Comparison of ENCODE assay signal across 6 fruit fly cellular contexts in genomic region chrX:2012121-2012452, dm6.
TF ChIP-seq lines count a peak whose summit lies in the region.

No protein-coding gene starts in this region.

- TF ChIP-seq CTCF in whole organism, embryonic (GFP tag; optimal IDR thresholded peaks at IDR 0.05; lab: Kevin White, UChicago): no peak

TF ChIP-seq in whole organism, 6 proteins besides CTCF, POLR2A, EP300 and RAD21:
- peak; percentile 11 for TF ChIP-seq Dll (optimal IDR thresholded peaks at IDR 0.05; lab: Kevin White, UChicago)
- no peak for TF ChIP-seq EcR (GFP tag; optimal IDR thresholded peaks at IDR 0.05; lab: Kevin White, UChicago)
- no peak for TF ChIP-seq CG8478 (optimal IDR thresholded peaks at IDR 0.05; lab: Kevin White, UChicago)
- no peak for TF ChIP-seq pan (optimal IDR thresholded peaks at IDR 0.05; lab: Kevin White, UChicago)

TF ChIP-seq in whole organism, adult, 20 proteins besides CTCF, POLR2A, EP300 and RAD21:
- TF ChIP-seq tj (GFP tag; optimal IDR thresholded peaks at IDR 0.05; lab: Kevin White, UChicago) (peak; percentile 10), toe (GFP tag; optimal IDR thresholded peaks at IDR 0.05; lab: Kevin White, UChicago) (no peak), Hr96 (GFP tag; optimal IDR thresholded peaks at IDR 0.05; lab: Kevin White, UChicago) (peak; percentile 71)

TF ChIP-seq in whole organism, embryonic, 481 proteins besides CTCF, POLR2A, EP300 and RAD21 (continues in another document):
- TF ChIP-seq CG12104 (GFP tag; optimal IDR thresholded peaks at IDR 0.05; lab: Kevin White, UChicago) (no peak), pros (GFP tag; optimal IDR thresholded peaks at IDR 0.05; lab: Kevin White, UChicago) (peak; percentile 34), ara (GFP tag; IDR thresholded peaks at IDR 0.05; lab: Robert Waterston, UW) (no peak), CG2202 (tag; optimal IDR thresholded peaks at IDR 0.05; lab: Kevin White, UChicago) (no peak), CG10543 (GFP tag; optimal IDR thresholded peaks at IDR 0.05; lab: Kevin White, UChicago) (no peak), CG1647 (GFP tag; optimal IDR thresholded peaks at IDR 0.05; lab: Kevin White, UChicago) (no peak), CG3995 (GFP tag; optimal IDR thresholded peaks at IDR 0.05; lab: Kevin White, UChicago) (no peak), gsb (GFP tag; IDR thresholded peaks at IDR 0.05; lab: Robert Waterston, UW) (no peak), CG2199 (GFP tag; IDR thresholded peaks at IDR 0.05; lab: Robert Waterston, UW) (no peak), hbn (GFP tag; IDR thresholded peaks at IDR 0.05; lab: Robert Waterston, UW; ENCODE audit: partially characterized antibody) (no peak), croc (GFP tag; conservative IDR thresholded peaks at IDR 0.05; lab: Robert Waterston, UW) (no peak), CG12236 (GFP tag; optimal IDR thresholded peaks at IDR 0.05; lab: Kevin White, UChicago) (no peak), CG1602 (GFP tag; optimal IDR thresholded peaks at IDR 0.05; lab: Kevin White, UChicago) (no peak), ind (GFP tag; optimal IDR thresholded peaks at IDR 0.05; lab: Kevin White, UChicago) (no peak), org-1 (GFP tag; optimal IDR thresholded peaks at IDR 0.05; lab: Kevin White, UChicago) (no peak), tap (tag; optimal IDR thresholded peaks at IDR 0.05; lab: Kevin White, UChicago) (no peak), E2f2 (GFP tag; IDR thresholded peaks at IDR 0.05; lab: Robert Waterston, UW) (no peak), esg (GFP tag; conservative IDR thresholded peaks at IDR 0.05; lab: Robert Waterston, UW) (no peak), pzg (GFP tag; optimal IDR thresholded peaks at IDR 0.05; lab: Kevin White, UChicago) (no peak), Dip3 (GFP tag; optimal IDR thresholded peaks at IDR 0.05; lab: Kevin White, UChicago) (no peak), kay (GFP tag; optimal IDR thresholded peaks at IDR 0.05; lab: Kevin White, UChicago) (no peak), CG6683 (GFP tag; optimal IDR thresholded peaks at IDR 0.05; lab: Kevin White, UChicago) (no peak)

TF ChIP-seq in whole organism, prepupa, 60 proteins besides CTCF, POLR2A, EP300 and RAD21:
- TF ChIP-seq Met (GFP tag; optimal IDR thresholded peaks at IDR 0.05; lab: Kevin White, UChicago) (no peak), CG8119 (GFP tag; IDR thresholded peaks at IDR 0.05; lab: Robert Waterston, UW) (peak; percentile 36; the same call in 1 of the 3 replicates), CG10631 (GFP tag; optimal IDR thresholded peaks at IDR 0.05; lab: Kevin White, UChicago) (no peak), CG6163 (GFP tag; IDR thresholded peaks at IDR 0.05; lab: Robert Waterston, UW) (peak; percentile 60), Eip78C (GFP tag; lab: Kevin White, UChicago) (peak; percentile 1), ss (GFP tag; optimal IDR thresholded peaks at IDR 0.05; lab: Kevin White, UChicago) (peak in 1 of 2 experiments; percentile 28), CG6276 (GFP tag; optimal IDR thresholded peaks at IDR 0.05; lab: Kevin White, UChicago) (no peak)

TF ChIP-seq in whole organism, pupa, 21 proteins besides CTCF, POLR2A, EP300 and RAD21:
- TF ChIP-seq rn (GFP tag; IDR thresholded peaks at IDR 0.05; lab: Robert Waterston, UW) (no peak), CG12605 (GFP tag; IDR thresholded peaks at IDR 0.05; lab: Robert Waterston, UW) (peak; percentile 22; the same call in 1 of the 2 replicates), Ets98B (GFP tag; IDR thresholded peaks at IDR 0.05; lab: Robert Waterston, UW) (peak; percentile 8; the same call in 1 of the 2 replicates), CG4496 (GFP tag; IDR thresholded peaks at IDR 0.05; lab: Robert Waterston, UW) (peak; percentile 52; the same call in 2 of the 3 replicates)

TF ChIP-seq in whole organism, wandering third instar larva, 38 proteins besides CTCF, POLR2A, EP300 and RAD21:
- TF ChIP-seq Jra (GFP tag; optimal IDR thresholded peaks at IDR 0.05; lab: Kevin White, UChicago) (no peak), Rel (GFP tag; optimal IDR thresholded peaks at IDR 0.05; lab: Kevin White, UChicago) (peak; percentile 17), Rel (tag; optimal IDR thresholded peaks at IDR 0.05; lab: Kevin White, UChicago) (no peak), woc (GFP tag; optimal IDR thresholded peaks at IDR 0.05; lab: Kevin White, UChicago) (peak; percentile 6), dl (GFP tag; optimal IDR thresholded peaks at IDR 0.05; lab: Kevin White, UChicago; ENCODE audit: insufficient read depth in 1 of 2, partially characterized antibody in 2 of 2) (peak in 1 of 2 experiments; percentile 18), dsf (GFP tag; optimal IDR thresholded peaks at IDR 0.05; lab: Kevin White, UChicago; ENCODE audit: borderline replicate concordance) (no peak), Dif (GFP tag; optimal IDR thresholded peaks at IDR 0.05; lab: Kevin White, UChicago; ENCODE audit: partially characterized antibody) (no peak), sv (GFP tag; optimal IDR thresholded peaks at IDR 0.05; lab: Kevin White, UChicago) (no peak)
